Fruit fly (Drosophila melanogaster) whole organism: Measurements from ENCODE around the gene CG42852.

Experiments
- CG8478 ChIP-seq: fragments of >200 bp; optimal IDR thresholded peaks from 2 replicates; lab custom pipeline; 2018; ENCODE audit warnings: inconsistent platforms
- Dll ChIP-seq: fragments of >200 bp; optimal IDR thresholded peaks from 2 replicates; lab custom pipeline; 2017
- EcR ChIP-seq, 2 experiments: fragments of >200 bp; optimal IDR thresholded peaks; 2 replicates each; lab custom pipeline; 2017; ENCODE audit warnings: missing biosample characterization in 2 of 2, missing genetic modification characterization in 2 of 2, missing genetic modification reagents in 2 of 2
- pan ChIP-seq: fragments of >200 bp; optimal IDR thresholded peaks from 2 replicates; lab custom pipeline; 2017
- psq ChIP-seq: fragments of >200 bp; optimal IDR thresholded peaks from 2 replicates; lab custom pipeline; 2017
- usp ChIP-seq: fragments of >200 bp; optimal IDR thresholded peaks from 2 replicates; lab custom pipeline; 2017; ENCODE audit warnings: missing biosample characterization, missing genetic modification characterization, mixed read lengths

Gene CG42852

DNA sequence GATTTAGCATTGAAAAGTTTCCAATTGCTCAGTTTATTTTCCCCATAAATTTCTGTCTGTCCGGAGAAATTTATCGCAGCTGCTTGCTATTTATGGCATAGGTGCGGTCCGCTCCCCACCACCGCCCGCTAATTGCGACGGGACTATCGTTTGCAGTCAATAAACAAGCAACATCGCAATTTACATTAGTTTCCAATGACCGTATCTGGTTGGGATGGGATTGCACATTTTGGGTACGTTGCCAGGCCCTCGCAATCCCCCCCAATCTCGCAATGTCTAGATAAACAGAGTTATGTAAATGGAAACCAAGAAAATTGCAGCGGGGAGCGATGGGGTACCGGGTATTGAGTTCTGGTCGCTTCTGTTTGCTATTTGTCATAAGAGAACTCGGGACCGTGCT is 49.3 kb downstream of the CG42852 start, which contains the start of gene nudC:
Gene nudC (plus strand): TSS at position 368 of the 400 bp plus-strand sequence.
- TF ChIP-seq usp (GFP tag; lab: Kevin White, UChicago) (no peak), CG8478 (lab: Kevin White, UChicago) (no peak), pan (lab: Kevin White, UChicago) (no peak), Dll (lab: Kevin White, UChicago) (no peak), psq (lab: Kevin White, UChicago) (no peak), EcR (GFP tag; optimal IDR thresholded peaks at IDR 0.05; lab: Kevin White, UChicago) (no peak)
